Worm (Caenorhabditis elegans) whole organism, midembryonic: Measurements from ENCODE around the gene Y77E11A.8.

Experiments used
- T22C8.4 ChIP-seq: fragments of 200-800 bp; sonication (Bioruptor generic); IDR thresholded peaks from 2 replicates; pipeline ENCODE4 v1.3.6; 2022; ENCODE audit warnings: missing genetic modification characterization, missing compliant biosample characterization
- cog-1 ChIP-seq: sonication (generic microtip); optimal IDR thresholded peaks from 2 replicates; lab custom pipeline; 2016; ENCODE audit warnings: missing genetic modification characterization, missing compliant biosample characterization
- flt-1 ChIP-seq: fragments of 200-800 bp; sonication (Bioruptor generic); IDR thresholded peaks from 2 replicates; pipeline ENCODE4 v1.3.6; 2022; ENCODE audit warnings: missing genetic modification characterization, missing compliant biosample characterization
- klf-2 ChIP-seq: fragments of 200-800 bp; sonication (Bioruptor generic); conservative IDR thresholded peaks from 2 replicates; pipeline ENCODE4 v1.3.6; 2022; ENCODE audit warnings: missing genetic modification reagents, missing genetic modification characterization, missing compliant biosample characterization
- med-1 ChIP-seq: sonication (generic microtip); optimal IDR thresholded peaks from 2 replicates; lab custom pipeline; 2017; ENCODE audit warnings: missing genetic modification characterization, mild to moderate bottlenecking, missing compliant biosample characterization, antibody characterized with exemption, missing genetic modification reagents; ENCODE audit not compliant: insufficient read depth
- ref-1 ChIP-seq: fragments of 200-800 bp; sonication (Bioruptor generic); conservative IDR thresholded peaks from 2 replicates; pipeline ENCODE4 v1.3.6; 2022; ENCODE audit warnings: missing genetic modification reagents, missing genetic modification characterization, missing compliant biosample characterization
- tab-1 ChIP-seq: fragments of 200-800 bp; sonication (Bioruptor generic); IDR thresholded peaks from 2 replicates; pipeline ENCODE4 v1.3.6; 2022; ENCODE audit warnings: missing genetic modification characterization, missing compliant biosample characterization

ce11 chrIV:1472145-1472544 is 47.3 kb upstream of the Y77E11A.8 start:
- TF ChIP-seq med-1 (GFP tag; lab: Kevin White, UChicago) = no peak
- TF ChIP-seq tab-1 (GFP tag; lab: Robert Waterston, UW) = no peak
- TF ChIP-seq ref-1 (GFP tag; lab: Robert Waterston, UW) = no peak
- no peak for TF ChIP-seq T22C8.4 (GFP tag; lab: Robert Waterston, UW)
- TF ChIP-seq flt-1 (GFP tag; lab: Robert Waterston, UW) = no peak
- no peak for TF ChIP-seq cog-1 (tag; lab: Kevin White, UChicago)
- TF ChIP-seq klf-2 (GFP tag; lab: Robert Waterston, UW) = no peak
